Fruit fly (Drosophila melanogaster) whole organism, larva: Measurements from ENCODE around the gene wat.

Source experiments
- noc ChIP-seq: fragments of 200-800 bp; sonication (Bioruptor generic); optimal IDR thresholded peaks from 3 replicates; lab custom pipeline; 2019; ENCODE audit warnings: missing biosample characterization, mild to moderate bottlenecking, missing genetic modification characterization, moderate library complexity

Gene wat

dm6 chr3R:28987596-28988378, 32.4 kb downstream of the wat start:
- TF ChIP-seq noc = no peak

dm6 chr3R:28985887-28986286, 34.3 kb downstream of the wat start:
- TF ChIP-seq noc = no peak

dm6 chr3R:28970266-28970665, 49.9 kb downstream of the wat start, which contains the start of gene DIP-gamma:
DIP-gamma (minus strand) TSS chr3R:28970372.
- no peak for TF ChIP-seq noc

- no peak for TF ChIP-seq noc
Measured at dm6 chr3R:28959105-28959504, 61.1 kb downstream of the wat start.

dm6 chr3R:28958703-28959102, 61.5 kb downstream of the wat start:
- TF ChIP-seq noc = no peak

dm6 chr3R:28950859-28951351, 69.3 kb downstream of the wat start:
- no peak for TF ChIP-seq noc
